Fruit fly (Drosophila melanogaster) whole organism, embryonic: Measurements from ENCODE around the gene Eno.
A peak's percentile ranks its signal among the peaks of the same experiment; 100 is the strongest.

ENCODE experiments used
- Abd-B ChIP-seq: fragments of 200-800 bp; sonication (Bioruptor generic); optimal IDR thresholded peaks from 2 replicates; lab custom pipeline; 2018; ENCODE audit warnings: missing biosample characterization, mild to moderate bottlenecking, missing genetic modification characterization, moderate library complexity
- CG10366 ChIP-seq: fragments of 200-800 bp; sonication (Bioruptor generic); IDR thresholded peaks from 2 replicates; pipeline ENCODE4 v1.3.6; 2022; ENCODE audit warnings: missing biosample characterization, missing genetic modification characterization
- CG10543 ChIP-seq: fragments of 200-800 bp; sonication (Bioruptor generic); optimal IDR thresholded peaks from 3 replicates; lab custom pipeline; 2017; ENCODE audit warnings: missing biosample characterization, mild to moderate bottlenecking, missing genetic modification characterization, moderate library complexity
- CG10654 ChIP-seq: fragments of 200-800 bp; sonication (Bioruptor generic); optimal IDR thresholded peaks from 2 replicates; lab custom pipeline; 2016; ENCODE audit warnings: missing biosample characterization, missing genetic modification characterization
- CG11504 ChIP-seq: fragments of 200-800 bp; sonication (Bioruptor generic); optimal IDR thresholded peaks from 3 replicates; lab custom pipeline; 2019; ENCODE audit warnings: missing biosample characterization, mild to moderate bottlenecking, missing genetic modification characterization, moderate library complexity
- CG13894 ChIP-seq: fragments of 200-800 bp; sonication (Bioruptor generic); optimal IDR thresholded peaks from 3 replicates; lab custom pipeline; 2018; ENCODE audit warnings: missing biosample characterization, mild to moderate bottlenecking, missing genetic modification characterization, moderate library complexity
- CG15601 ChIP-seq: fragments of 200-800 bp; sonication (Bioruptor generic); optimal IDR thresholded peaks from 3 replicates; lab custom pipeline; 2019; ENCODE audit warnings: missing biosample characterization, mild to moderate bottlenecking, missing genetic modification characterization, moderate library complexity
- CG16779 ChIP-seq: fragments of 200-800 bp; sonication (Bioruptor generic); IDR thresholded peaks from 2 replicates; pipeline ENCODE4 v1.3.6; 2022; ENCODE audit warnings: missing biosample characterization, missing genetic modification characterization
- CG18764 ChIP-seq: fragments of 200-800 bp; sonication (Bioruptor generic); optimal IDR thresholded peaks from 3 replicates; lab custom pipeline; 2016; ENCODE audit warnings: missing biosample characterization, missing genetic modification characterization
- CG2199 ChIP-seq: fragments of 200-800 bp; sonication (Bioruptor generic); IDR thresholded peaks from 3 replicates; pipeline ENCODE4 v1.3.6; 2022; ENCODE audit warnings: missing biosample characterization, missing genetic modification characterization
- CG2889 ChIP-seq: fragments of 200-800 bp; sonication (Bioruptor generic); IDR thresholded peaks from 3 replicates; pipeline ENCODE4 v1.3.6; 2022; ENCODE audit warnings: missing biosample characterization, missing genetic modification characterization
- CG30020 ChIP-seq: fragments of 200-800 bp; optimal IDR thresholded peaks from 2 replicates; lab custom pipeline; 2019; ENCODE audit warnings: missing biosample characterization, mild to moderate bottlenecking, missing genetic modification characterization, moderate library complexity
- CG4282 ChIP-seq: fragments of 200-800 bp; sonication (Bioruptor generic); optimal IDR thresholded peaks from 2 replicates; lab custom pipeline; 2016; ENCODE audit warnings: missing biosample characterization, missing genetic modification characterization
- CG4707 ChIP-seq: fragments of 200-800 bp; sonication (Bioruptor generic); optimal IDR thresholded peaks from 2 replicates; lab custom pipeline; 2018; ENCODE audit warnings: missing biosample characterization, mild to moderate bottlenecking, missing genetic modification characterization, moderate library complexity
- CG5245 ChIP-seq: fragments of 200-800 bp; sonication (Bioruptor generic); optimal IDR thresholded peaks from 3 replicates; lab custom pipeline; 2016; ENCODE audit warnings: missing biosample characterization, missing genetic modification characterization
- CG6175 ChIP-seq: fragments of 200-800 bp; sonication (Bioruptor generic); IDR thresholded peaks from 3 replicates; pipeline ENCODE4 v1.3.6; 2022; ENCODE audit warnings: missing biosample characterization, missing genetic modification characterization
- CG7271 ChIP-seq: fragments of 200-800 bp; sonication (Bioruptor generic); optimal IDR thresholded peaks from 2 replicates; lab custom pipeline; 2018; ENCODE audit warnings: missing biosample characterization, mild to moderate bottlenecking, missing genetic modification characterization, moderate library complexity
- CG8089 ChIP-seq: fragments of 200-800 bp; sonication (Bioruptor generic); optimal IDR thresholded peaks from 3 replicates; lab custom pipeline; 2016; ENCODE audit warnings: missing biosample characterization, missing genetic modification characterization
- CG8924 ChIP-seq: fragments of 200-800 bp; optimal IDR thresholded peaks from 3 replicates; lab custom pipeline; 2019; ENCODE audit warnings: missing biosample characterization, mild to moderate bottlenecking, missing genetic modification characterization, moderate library complexity
- CG9215 ChIP-seq: fragments of 200-800 bp; sonication (Bioruptor generic); IDR thresholded peaks from 2 replicates; pipeline ENCODE4 v1.3.6; 2022; ENCODE audit warnings: missing biosample characterization, missing genetic modification characterization
- CG9437 ChIP-seq: fragments of 200-800 bp; sonication (Bioruptor generic); optimal IDR thresholded peaks from 2 replicates; lab custom pipeline; 2018; ENCODE audit warnings: missing biosample characterization, mild to moderate bottlenecking, missing genetic modification characterization
- CTCF ChIP-seq: fragments of 200-800 bp; sonication (Bioruptor generic); optimal IDR thresholded peaks from 2 replicates; lab custom pipeline; 2017; ENCODE audit warnings: missing biosample characterization, mild to moderate bottlenecking, missing genetic modification characterization, moderate library complexity
- D ChIP-seq, 2 experiments: fragments of 200-800 bp in 1 of 2; fragments of >200 bp in 1 of 2; sonication (Bioruptor generic) in 1 of 2; optimal IDR thresholded peaks; 2 replicates in 1 of 2; 3 replicates in 1 of 2; lab custom pipeline; 2017; ENCODE audit warnings: mild to moderate bottlenecking in 1 of 2, missing biosample characterization in 1 of 2, missing genetic modification characterization in 1 of 2, missing genetic modification reagents in 1 of 2
- D19A ChIP-seq: fragments of 200-800 bp; optimal IDR thresholded peaks from 3 replicates; lab custom pipeline; 2019; ENCODE audit warnings: missing biosample characterization, mild to moderate bottlenecking, missing genetic modification characterization, moderate library complexity
- D19B ChIP-seq: fragments of 200-800 bp; sonication (Bioruptor generic); optimal IDR thresholded peaks from 2 replicates; lab custom pipeline; 2017; ENCODE audit warnings: missing biosample characterization, mild to moderate bottlenecking, missing genetic modification characterization
- Drgx ChIP-seq: fragments of 200-800 bp; sonication (Bioruptor generic); IDR thresholded peaks from 2 replicates; pipeline ENCODE4 v1.3.6; 2022; ENCODE audit warnings: missing biosample characterization, missing genetic modification characterization
- Hey ChIP-seq: fragments of 200-800 bp; sonication (Bioruptor generic); optimal IDR thresholded peaks from 3 replicates; lab custom pipeline; 2018; ENCODE audit warnings: missing biosample characterization, mild to moderate bottlenecking, missing genetic modification characterization
- HmgD ChIP-seq: fragments of 200-800 bp; sonication (Bioruptor generic); optimal IDR thresholded peaks from 3 replicates; lab custom pipeline; 2016; ENCODE audit warnings: missing biosample characterization, missing genetic modification characterization
- Lpt ChIP-seq: fragments of >200 bp; optimal IDR thresholded peaks from 2 replicates; lab custom pipeline; 2018; ENCODE audit warnings: missing biosample characterization, missing genetic modification characterization
- MTF-1 ChIP-seq: fragments of 200-800 bp; sonication (Bioruptor generic); optimal IDR thresholded peaks from 2 replicates; lab custom pipeline; 2018; ENCODE audit warnings: missing biosample characterization, mild to moderate bottlenecking, missing genetic modification characterization, borderline replicate concordance
- NK7.1 ChIP-seq: fragments of 200-800 bp; sonication (Bioruptor generic); optimal IDR thresholded peaks from 3 replicates; lab custom pipeline; 2016; ENCODE audit warnings: missing biosample characterization, missing genetic modification characterization
- Sox102F ChIP-seq: fragments of 200-800 bp; sonication (Bioruptor generic); optimal IDR thresholded peaks from 2 replicates; lab custom pipeline; 2018; ENCODE audit warnings: missing biosample characterization, mild to moderate bottlenecking, missing genetic modification characterization, moderate library complexity
- Sry-δ ChIP-seq: fragments of 200-800 bp; sonication (Bioruptor generic); optimal IDR thresholded peaks from 2 replicates; lab custom pipeline; 2016; ENCODE audit warnings: missing biosample characterization, missing genetic modification characterization
- Stat92E ChIP-seq, 3 experiments: fragments of >200 bp in 2 of 3; fragments of 200-800 bp in 1 of 3; sonication (Bioruptor generic) in 1 of 3; optimal IDR thresholded peaks; 2 replicates each; lab custom pipeline; 2017 to 2019; ENCODE audit warnings: missing biosample characterization in 3 of 3, missing genetic modification characterization in 3 of 3, mild to moderate bottlenecking in 1 of 3, moderate library complexity in 1 of 3
- amos ChIP-seq: fragments of 200-800 bp; sonication (Bioruptor generic); IDR thresholded peaks from 2 replicates; pipeline ENCODE4 v1.3.6; 2022; ENCODE audit warnings: missing biosample characterization, missing genetic modification characterization; ENCODE audit not compliant: partially characterized antibody
- ara ChIP-seq: fragments of 200-800 bp; sonication (Bioruptor generic); IDR thresholded peaks from 2 replicates; pipeline ENCODE4 v1.3.6; 2022; ENCODE audit warnings: missing biosample characterization, missing genetic modification characterization
- bsh ChIP-seq, 2 experiments: fragments of 200-800 bp; sonication (Bioruptor generic); optimal IDR thresholded peaks; 2 replicates each; lab custom pipeline; 2017 to 2018; ENCODE audit warnings: mild to moderate bottlenecking in 2 of 2, missing biosample characterization in 2 of 2, missing genetic modification characterization in 2 of 2, moderate library complexity in 1 of 2
- cas ChIP-seq: fragments of 200-800 bp; sonication (Bioruptor generic); IDR thresholded peaks from 2 replicates; pipeline ENCODE4 v1.3.6; 2022; ENCODE audit warnings: missing biosample characterization, missing genetic modification characterization
- caup ChIP-seq: fragments of 200-800 bp; sonication (Bioruptor generic); optimal IDR thresholded peaks from 3 replicates; lab custom pipeline; 2017; ENCODE audit warnings: missing biosample characterization, mild to moderate bottlenecking, missing genetic modification characterization, moderate library complexity; ENCODE audit not compliant: severe bottlenecking
- ci ChIP-seq: fragments of 200-800 bp; sonication (Bioruptor generic); IDR thresholded peaks from 3 replicates; pipeline ENCODE4 v1.3.6; 2022; ENCODE audit warnings: missing biosample characterization, missing genetic modification characterization
- corto ChIP-seq: fragments of 200-800 bp; sonication (Bioruptor generic); optimal IDR thresholded peaks from 2 replicates; lab custom pipeline; 2016; ENCODE audit warnings: missing biosample characterization, mild to moderate bottlenecking, missing genetic modification characterization, moderate library complexity
- crp ChIP-seq, 2 experiments: fragments of 200-800 bp; sonication (Bioruptor generic); optimal IDR thresholded peaks; 2 replicates in 1 of 2; 3 replicates in 1 of 2; lab custom pipeline; 2017; ENCODE audit warnings: missing biosample characterization in 2 of 2, missing genetic modification characterization in 2 of 2, mild to moderate bottlenecking in 1 of 2, moderate library complexity in 1 of 2
- dmrt11E ChIP-seq: fragments of 200-800 bp; sonication (Bioruptor generic); optimal IDR thresholded peaks from 3 replicates; lab custom pipeline; 2018; ENCODE audit warnings: missing biosample characterization, mild to moderate bottlenecking, missing genetic modification characterization, moderate library complexity
- gce ChIP-seq: fragments of 200-800 bp; sonication (Bioruptor generic); IDR thresholded peaks from 3 replicates; pipeline ENCODE4 v1.3.6; 2022; ENCODE audit warnings: missing biosample characterization, missing genetic modification characterization
- ind ChIP-seq: fragments of 200-800 bp; sonication (Bioruptor generic); optimal IDR thresholded peaks from 3 replicates; lab custom pipeline; 2016; ENCODE audit warnings: missing biosample characterization, missing genetic modification characterization
- ken ChIP-seq: fragments of 200-800 bp; sonication (Bioruptor generic); IDR thresholded peaks from 3 replicates; pipeline ENCODE4 v1.3.6; 2022; ENCODE audit warnings: missing biosample characterization, missing genetic modification characterization
- pzg ChIP-seq: fragments of 200-800 bp; sonication (Bioruptor generic); optimal IDR thresholded peaks from 3 replicates; lab custom pipeline; 2018; ENCODE audit warnings: missing biosample characterization, mild to moderate bottlenecking, missing genetic modification characterization, moderate library complexity
- run ChIP-seq: fragments of 200-800 bp; sonication (Bioruptor generic); optimal IDR thresholded peaks from 3 replicates; lab custom pipeline; 2018; ENCODE audit warnings: missing biosample characterization, mild to moderate bottlenecking, missing genetic modification characterization
- sd ChIP-seq: fragments of 200-800 bp; sonication (Bioruptor generic); optimal IDR thresholded peaks from 3 replicates; lab custom pipeline; 2018; ENCODE audit warnings: missing biosample characterization, mild to moderate bottlenecking, missing genetic modification characterization, moderate library complexity
- wor ChIP-seq: fragments of 200-800 bp; sonication (Bioruptor generic); IDR thresholded peaks from 2 replicates; pipeline ENCODE4 v1.3.6; 2022; ENCODE audit warnings: missing biosample characterization, missing genetic modification characterization

The Eno gene

DNA sequence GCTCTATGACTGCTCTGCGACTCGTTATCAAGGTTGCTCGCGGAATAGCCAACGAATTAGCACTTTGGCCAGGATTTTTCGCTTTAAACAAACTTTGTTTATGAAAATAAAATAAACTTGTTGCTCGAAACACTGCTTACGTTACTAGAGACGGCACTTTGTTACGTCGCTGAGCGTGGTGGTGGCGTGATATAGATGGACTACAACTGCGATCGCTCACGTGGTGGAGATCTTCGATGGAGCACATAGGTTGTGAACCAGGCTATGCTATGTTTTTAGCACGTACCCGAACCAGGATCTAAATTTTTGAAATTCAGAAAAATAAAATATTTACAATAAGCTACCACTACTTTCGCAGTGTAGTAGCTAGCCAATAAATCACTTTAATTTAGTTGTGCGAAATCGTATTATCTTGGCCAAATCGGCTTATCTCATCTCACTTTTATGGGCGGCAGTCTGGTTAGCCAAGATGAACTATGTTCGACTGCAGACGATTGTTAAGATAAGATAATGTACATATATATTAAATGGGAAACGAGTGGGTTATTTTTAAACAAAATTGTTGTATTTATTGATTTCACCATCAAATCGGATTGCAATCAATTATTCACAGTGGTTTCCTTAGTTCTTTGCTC is 13.6 kb downstream of the Eno start, which contains the start of gene frtz (continued):
- no peak for TF ChIP-seq corto (GFP tag; lab: Kevin White, UChicago)
- no peak for TF ChIP-seq CG8089 (GFP tag; lab: Kevin White, UChicago)
- TF ChIP-seq Sry-δ = peak; percentile 95
- no peak for TF ChIP-seq D19A
- no peak for TF ChIP-seq CG4282 (GFP tag; lab: Kevin White, UChicago)
- TF ChIP-seq Hey = no peak
- TF ChIP-seq CG16779 (GFP tag; lab: Robert Waterston, UW) = no peak
- peak; percentile 89 for TF ChIP-seq CG11504 (tag; lab: Kevin White, UChicago)
- TF ChIP-seq caup (GFP tag; lab: Kevin White, UChicago) = no peak
- TF ChIP-seq CG18764 (GFP tag; lab: Kevin White, UChicago) = no peak
- peak; percentile 5 for TF ChIP-seq CG8924
- TF ChIP-seq ci = peak; percentile 41; the same call in 2 of the 3 replicates
- no peak for TF ChIP-seq CG30020 (tag; lab: Kevin White, UChicago)
- TF ChIP-seq CG9437 = peak; percentile 100
- TF ChIP-seq Lpt (GFP tag; lab: Kevin White, UChicago) = no peak
- no peak for TF ChIP-seq NK7.1 (GFP tag; lab: Kevin White, UChicago)
- no peak for TF ChIP-seq CG2889 (GFP tag; lab: Robert Waterston, UW)
- TF ChIP-seq HmgD (GFP tag; lab: Kevin White, UChicago) = no peak
- no peak for TF ChIP-seq Drgx (GFP tag; lab: Robert Waterston, UW)
- no peak for TF ChIP-seq CG4707
- no peak for TF ChIP-seq Sox102F (GFP tag; lab: Kevin White, UChicago)
- no peak for TF ChIP-seq dmrt11E
- no peak for TF ChIP-seq ara (GFP tag; lab: Robert Waterston, UW)
- peak; percentile 91; the same call in 1 of the 2 replicates for TF ChIP-seq amos (GFP tag; lab: Robert Waterston, UW)
- TF ChIP-seq CTCF (GFP tag; lab: Kevin White, UChicago) = peak; percentile 65
- no peak for TF ChIP-seq CG13894 (tag; lab: Kevin White, UChicago)
- TF ChIP-seq run = no peak
- TF ChIP-seq Abd-B (GFP tag; lab: Kevin White, UChicago) = no peak
- TF ChIP-seq cas = no peak
- TF ChIP-seq CG15601 = no peak
- TF ChIP-seq crp (GFP tag; optimal IDR thresholded peaks at IDR 0.05; lab: Kevin White, UChicago) = no peak
- TF ChIP-seq D (optimal IDR thresholded peaks at IDR 0.05; lab: Kevin White, UChicago) = no peak
- TF ChIP-seq D (GFP tag; optimal IDR thresholded peaks at IDR 0.05; lab: Kevin White, UChicago) = no peak
- no peak for TF ChIP-seq ken
- TF ChIP-seq CG9215 = no peak
- no peak for TF ChIP-seq D19B (GFP tag; lab: Kevin White, UChicago)
- no peak for TF ChIP-seq MTF-1 (GFP tag; lab: Kevin White, UChicago)
- no peak for TF ChIP-seq CG10543
- no peak for TF ChIP-seq CG10654 (GFP tag; lab: Kevin White, UChicago)
- TF ChIP-seq CG5245 (GFP tag; lab: Kevin White, UChicago) = no peak
- peak; percentile 87 for TF ChIP-seq pzg (GFP tag; lab: Kevin White, UChicago)
- no peak for TF ChIP-seq CG10366 (GFP tag; lab: Robert Waterston, UW)
- TF ChIP-seq wor (GFP tag; lab: Robert Waterston, UW) = no peak
- TF ChIP-seq CG7271 = no peak
- TF ChIP-seq gce (GFP tag; lab: Robert Waterston, UW) = no peak
- no peak for TF ChIP-seq CG2199
- no peak for TF ChIP-seq ind (GFP tag; lab: Kevin White, UChicago)
- TF ChIP-seq Stat92E (GFP tag; optimal IDR thresholded peaks at IDR 0.05; lab: Kevin White, UChicago) = no peak
- TF ChIP-seq sd (tag; lab: Kevin White, UChicago) = peak; percentile 87
- no peak for TF ChIP-seq bsh (GFP tag; optimal IDR thresholded peaks at IDR 0.05; lab: Kevin White, UChicago)
- no peak for TF ChIP-seq CG6175
